Worm (Caenorhabditis elegans) whole organism, L1 larva: ENCODE data around the gene srw-73.

Experiments
- C16A3.4 ChIP-seq: fragments of 150-350 bp; optimal IDR thresholded peaks from 2 replicates; lab custom pipeline; 2014; ENCODE audit warnings: missing biosample characterization, missing genetic modification characterization
- F16B12.6 ChIP-seq: fragments of 150-350 bp; optimal IDR thresholded peaks from 2 replicates; lab custom pipeline; 2014; ENCODE audit warnings: missing biosample characterization, missing genetic modification characterization
- Y116A8C.19 ChIP-seq: sonication (generic microtip); optimal IDR thresholded peaks from 2 replicates; lab custom pipeline; 2016; ENCODE audit warnings: missing compliant biosample characterization, missing genetic modification characterization, borderline replicate concordance
- aha-1 ChIP-seq: fragments of 150-350 bp; optimal IDR thresholded peaks from 2 replicates; lab custom pipeline; 2014; ENCODE audit warnings: missing biosample characterization, missing genetic modification characterization
- aly-2 ChIP-seq: fragments of 150-350 bp; optimal IDR thresholded peaks from 2 replicates; lab custom pipeline; 2014; ENCODE audit warnings: missing biosample characterization, missing genetic modification characterization
- ama-1 ChIP-seq: fragments of 150-350 bp; optimal IDR thresholded peaks from 2 replicates; lab custom pipeline; 2014
- blmp-1 ChIP-seq: fragments of 150-350 bp; optimal IDR thresholded peaks from 2 replicates; lab custom pipeline; 2014; ENCODE audit warnings: missing biosample characterization, missing genetic modification characterization
- ceh-90 ChIP-seq: sonication (generic microtip); optimal IDR thresholded peaks from 2 replicates; lab custom pipeline; 2016; ENCODE audit warnings: missing genetic modification characterization, missing compliant biosample characterization
- efl-1 ChIP-seq, 4 experiments: fragments of 150-350 bp; optimal IDR thresholded peaks in 3 of 4; peaks in 1 of 4; 1 replicate in 1 of 4; 2 replicates in 3 of 4; lab custom pipeline; 2014; ENCODE audit warnings: missing biosample characterization in 2 of 4, missing genetic modification characterization in 2 of 4, missing genetic modification reagents in 2 of 4
- egl-27 ChIP-seq, 2 experiments: fragments of 150-350 bp in 1 of 2; sonication (generic microtip); optimal IDR thresholded peaks; 3 replicates each; lab custom pipeline; 2017 to 2018; ENCODE audit warnings: missing biosample characterization in 2 of 2, missing genetic modification characterization in 2 of 2, missing genetic modification reagents in 2 of 2
- elt-2 ChIP-seq: sonication (generic microtip); optimal IDR thresholded peaks from 2 replicates; lab custom pipeline; 2016; ENCODE audit warnings: missing genetic modification characterization, mild to moderate bottlenecking, inconsistent platforms, missing compliant biosample characterization, missing genetic modification reagents
- elt-3 ChIP-seq, 6 experiments: fragments of 150-350 bp in 1 of 6; sonication (generic microtip); optimal IDR thresholded peaks; 2 replicates each; lab custom pipeline; 2017 to 2018; ENCODE audit warnings: missing biosample characterization in 6 of 6, missing genetic modification characterization in 6 of 6, inconsistent platforms in 1 of 6
- fkh-4 ChIP-seq: sonication (generic microtip); optimal IDR thresholded peaks from 2 replicates; lab custom pipeline; 2016; ENCODE audit warnings: missing compliant biosample characterization, missing genetic modification characterization, borderline replicate concordance
- hlh-17 ChIP-seq: fragments of 200-800 bp; sonication (Bioruptor generic); optimal IDR thresholded peaks from 2 replicates; lab custom pipeline; 2018; ENCODE audit warnings: missing genetic modification characterization, mild to moderate bottlenecking, missing compliant biosample characterization, moderate library complexity, borderline replicate concordance
- irx-1 ChIP-seq: sonication (generic microtip); optimal IDR thresholded peaks from 2 replicates; lab custom pipeline; 2016; ENCODE audit warnings: missing genetic modification characterization, missing compliant biosample characterization
- jun-1 ChIP-seq: fragments of 150-350 bp; optimal IDR thresholded peaks from 2 replicates; lab custom pipeline; 2014; ENCODE audit warnings: missing biosample characterization, missing genetic modification reagents, missing genetic modification characterization
- lin-14 ChIP-seq: fragments of 200-800 bp; sonication (Bioruptor generic); optimal IDR thresholded peaks from 2 replicates; lab custom pipeline; 2018; ENCODE audit warnings: mild to moderate bottlenecking, missing genetic modification characterization, moderate library complexity, missing compliant biosample characterization
- lin-35 ChIP-seq, 2 experiments: fragments of 150-350 bp; optimal IDR thresholded peaks; 2 replicates each; lab custom pipeline; 2014; ENCODE audit warnings: missing biosample characterization in 2 of 2, missing genetic modification characterization in 2 of 2, missing genetic modification reagents in 2 of 2
- lir-3 ChIP-seq: sonication (generic microtip); optimal IDR thresholded peaks from 2 replicates; lab custom pipeline; 2016; ENCODE audit warnings: mild to moderate bottlenecking, missing genetic modification characterization, moderate library complexity, missing compliant biosample characterization; ENCODE audit not compliant: poor library complexity
- lsy-2 ChIP-seq, 2 experiments: fragments of 150-350 bp; optimal IDR thresholded peaks; 2 replicates each; lab custom pipeline; 2014; ENCODE audit warnings: missing biosample characterization in 2 of 2, missing genetic modification characterization in 2 of 2
- mab-9 ChIP-seq: fragments of 200-800 bp; sonication (Bioruptor generic); IDR thresholded peaks from 2 replicates; pipeline ENCODE4 v1.3.6; 2022; ENCODE audit warnings: missing genetic modification reagents, missing genetic modification characterization, missing compliant biosample characterization
- mef-2 ChIP-seq: fragments of 150-350 bp; optimal IDR thresholded peaks from 2 replicates; lab custom pipeline; 2014; ENCODE audit warnings: missing biosample characterization, missing genetic modification characterization
- nhr-11 ChIP-seq: fragments of 150-350 bp; optimal IDR thresholded peaks from 2 replicates; lab custom pipeline; 2014; ENCODE audit warnings: missing biosample characterization, missing genetic modification characterization
- nhr-19 ChIP-seq: fragments of 200-800 bp; sonication (Bioruptor generic); conservative IDR thresholded peaks from 2 replicates; pipeline ENCODE4 v1.3.6; 2022; ENCODE audit warnings: missing genetic modification characterization, missing compliant biosample characterization
- nhr-20 ChIP-seq: sonication (generic microtip); optimal IDR thresholded peaks from 2 replicates; lab custom pipeline; 2016; ENCODE audit warnings: mild to moderate bottlenecking, missing genetic modification characterization, missing compliant biosample characterization
- nhr-237 ChIP-seq: fragments of 150-350 bp; optimal IDR thresholded peaks from 2 replicates; lab custom pipeline; 2014; ENCODE audit warnings: missing biosample characterization, missing genetic modification characterization
- nhr-71 ChIP-seq: sonication (generic microtip); optimal IDR thresholded peaks from 2 replicates; lab custom pipeline; 2016; ENCODE audit warnings: mild to moderate bottlenecking, missing genetic modification characterization, moderate library complexity, missing compliant biosample characterization
- nhr-84 ChIP-seq: sonication (generic microtip); optimal IDR thresholded peaks from 2 replicates; lab custom pipeline; 2017; ENCODE audit warnings: missing biosample characterization, missing genetic modification characterization
- nhr-85 ChIP-seq: sonication (generic microtip); peaks from one replicate; lab custom pipeline; 2016; ENCODE audit warnings: missing genetic modification characterization, inconsistent platforms, missing compliant biosample characterization
- nhr-90 ChIP-seq: sonication (generic microtip); optimal IDR thresholded peaks from 2 replicates; lab custom pipeline; 2016; ENCODE audit warnings: mild to moderate bottlenecking, missing genetic modification characterization, missing compliant biosample characterization; ENCODE audit not compliant: poor library complexity
- rnt-1 ChIP-seq: sonication (generic microtip); optimal IDR thresholded peaks from 2 replicates; lab custom pipeline; 2016; ENCODE audit warnings: mild to moderate bottlenecking, missing genetic modification characterization, moderate library complexity, missing compliant biosample characterization
- skn-1 ChIP-seq: fragments of 150-350 bp; optimal IDR thresholded peaks from 2 replicates; lab custom pipeline; 2014; ENCODE audit warnings: missing biosample characterization, missing genetic modification characterization
- snu-23 ChIP-seq: sonication (generic microtip); optimal IDR thresholded peaks from 2 replicates; lab custom pipeline; 2016; ENCODE audit warnings: missing genetic modification characterization, missing compliant biosample characterization
- sox-4 ChIP-seq: sonication (generic microtip); optimal IDR thresholded peaks from 2 replicates; lab custom pipeline; 2016; ENCODE audit warnings: missing genetic modification characterization, missing compliant biosample characterization
- sup-37 ChIP-seq: fragments of 200-800 bp; sonication (Bioruptor generic); optimal IDR thresholded peaks from 2 replicates; lab custom pipeline; 2018; ENCODE audit warnings: mild to moderate bottlenecking, missing genetic modification characterization, missing compliant biosample characterization
- unc-130 ChIP-seq: fragments of 150-350 bp; optimal IDR thresholded peaks from 2 replicates; lab custom pipeline; 2017; ENCODE audit warnings: missing biosample characterization, missing genetic modification characterization, inconsistent platforms
- unc-98 ChIP-seq: fragments of 200-800 bp; sonication (Bioruptor generic); IDR thresholded peaks from 2 replicates; pipeline ENCODE4 v1.3.6; 2022; ENCODE audit warnings: missing genetic modification characterization, missing compliant biosample characterization
- zip-4 ChIP-seq: fragments of 200-800 bp; sonication (Bioruptor generic); optimal IDR thresholded peaks from 2 replicates; lab custom pipeline; 2018; ENCODE audit warnings: mild to moderate bottlenecking, missing genetic modification characterization, moderate library complexity, missing compliant biosample characterization

srw-73 gene

ce11 chrV:16596102-16596501, 7.8 kb upstream of the srw-73 start:
- TF ChIP-seq egl-27 (tag; optimal IDR thresholded peaks at IDR 0.05; lab: Kevin White, UChicago) (no peak), C16A3.4 (no peak), nhr-11 (no peak), nhr-85 (tag; lab: Kevin White, UChicago) (no peak), skn-1 (tag; lab: Kevin White, UChicago) (no peak), unc-130 (tag; lab: Kevin White, UChicago) (no peak), elt-3 (tag; optimal IDR thresholded peaks at IDR 0.05; lab: Kevin White, UChicago) (peak in 1 of 6 experiments; percentile 19)

DNA sequence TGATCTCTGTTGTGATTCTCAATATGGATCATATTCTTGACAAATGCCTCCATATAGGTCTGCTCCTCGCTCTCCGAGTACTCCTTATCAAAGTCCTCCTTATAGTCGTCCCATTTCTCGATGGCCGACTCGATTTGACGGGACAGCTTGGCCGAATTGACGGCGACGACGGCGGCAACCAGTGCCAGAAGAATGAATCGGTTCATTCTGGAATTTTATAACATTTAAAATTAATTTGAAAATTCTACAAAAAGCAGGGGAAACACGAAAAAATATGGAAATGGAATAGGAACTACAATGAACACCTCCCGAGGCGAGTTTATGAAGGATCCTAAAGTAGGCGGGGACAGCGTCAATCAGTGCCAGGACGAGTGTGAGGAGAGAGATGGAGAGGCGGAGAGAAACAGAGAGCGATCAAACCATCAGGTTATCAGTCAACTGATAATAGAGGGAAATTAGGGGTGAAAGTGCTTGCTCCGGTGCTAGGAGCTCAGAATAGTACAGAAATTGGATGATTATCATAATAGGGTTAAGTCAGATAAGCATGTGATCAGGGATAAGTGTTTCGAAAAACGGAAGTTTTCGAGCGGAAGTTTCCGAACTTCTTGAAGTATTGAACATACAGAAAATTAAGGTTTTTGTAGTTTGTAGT, 6.9 kb upstream of the srw-73 start, which contains the start of gene cpl-1:
Gene cpl-1, minus strand, starts transcription at position 207 of the 652 bp plus-strand sequence.
- TF ChIP-seq ama-1 (lab: Kevin White, UChicago) = peak; percentile 88
- TF ChIP-seq nhr-71 (tag; lab: Kevin White, UChicago) = peak; percentile 45
- TF ChIP-seq snu-23 (GFP tag; lab: Kevin White, UChicago) = peak; percentile 6
- TF ChIP-seq unc-98 (GFP tag; lab: Robert Waterston, UW) = no peak
- peak; percentile 4 for TF ChIP-seq blmp-1
- TF ChIP-seq elt-2 = peak; percentile 88
- no peak for TF ChIP-seq fkh-4
- peak; percentile 16; the same call in 1 of the 2 replicates for TF ChIP-seq nhr-19 (GFP tag; lab: Robert Waterston, UW)
- peak; percentile 36 for TF ChIP-seq nhr-90 (tag; lab: Kevin White, UChicago)
- TF ChIP-seq mef-2 (tag; lab: Kevin White, UChicago) = no peak
- peak; percentile 24 for TF ChIP-seq lin-14 (GFP tag; lab: Kevin White, UChicago)
- TF ChIP-seq rnt-1 = peak; percentile 37
- no peak for TF ChIP-seq Y116A8C.19 (tag; lab: Kevin White, UChicago)
- TF ChIP-seq jun-1 = peak; percentile 18
- peak in 1 of 2 experiments; percentile 27 for TF ChIP-seq lin-35 (GFP tag; optimal IDR thresholded peaks at IDR 0.05; lab: Kevin White, UChicago)
- TF ChIP-seq nhr-20 (tag; lab: Kevin White, UChicago) = peak; percentile 23
- no peak for TF ChIP-seq efl-1 (optimal IDR thresholded peaks at IDR 0.05; lab: Kevin White, UChicago)
- TF ChIP-seq efl-1 (GFP tag; optimal IDR thresholded peaks at IDR 0.05 in 1 of 2; lab: Kevin White, UChicago) = peak in 1 of 2 experiments; percentile 87

DNA sequence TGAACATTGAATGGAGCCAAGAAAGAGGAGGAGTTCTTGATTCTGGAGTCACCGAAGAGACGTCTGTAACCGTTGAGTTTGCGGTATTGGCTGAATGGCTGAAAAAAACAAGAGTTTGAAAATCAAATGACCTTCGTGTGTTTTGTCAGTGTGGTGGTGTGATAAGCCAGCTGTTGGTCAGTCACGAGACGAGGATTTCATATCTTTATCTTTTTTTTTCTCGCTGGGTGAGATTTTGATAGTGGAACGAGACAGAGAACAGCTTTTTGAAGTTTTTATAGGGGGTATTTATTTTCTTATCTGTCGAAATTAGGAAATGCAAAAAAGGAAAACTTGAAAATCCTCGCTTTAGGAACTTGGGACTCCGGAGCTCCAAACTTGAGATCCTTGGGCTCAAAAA, 6.2 kb upstream of the srw-73 start:
- TF ChIP-seq aly-2 (tag; lab: Kevin White, UChicago) (no peak), irx-1 (tag; lab: Kevin White, UChicago) (no peak), lsy-2 (tag; optimal IDR thresholded peaks at IDR 0.05; lab: Kevin White, UChicago) (peak; percentile 16), lir-3 (tag; lab: Kevin White, UChicago) (peak; percentile 12), rnt-1 (peak; percentile 68), blmp-1 (peak; percentile 24), ceh-90 (tag; lab: Kevin White, UChicago) (no peak), nhr-84 (tag; lab: Kevin White, UChicago) (no peak), aha-1 (tag; lab: Kevin White, UChicago) (no peak), sox-4 (tag; lab: Kevin White, UChicago) (no peak), unc-98 (GFP tag; lab: Robert Waterston, UW) (no peak), elt-3 (tag; optimal IDR thresholded peaks at IDR 0.05; lab: Kevin White, UChicago) (peak in 1 of 6 experiments; percentile 47), lin-14 (GFP tag; lab: Kevin White, UChicago) (peak; percentile 41), sup-37 (GFP tag; lab: Kevin White, UChicago) (no peak), nhr-71 (tag; lab: Kevin White, UChicago) (peak; percentile 60), nhr-237 (no peak), mef-2 (tag; lab: Kevin White, UChicago) (no peak), nhr-19 (GFP tag; lab: Robert Waterston, UW) (peak; percentile 48), zip-4 (GFP tag; lab: Kevin White, UChicago) (no peak), snu-23 (GFP tag; lab: Kevin White, UChicago) (peak; percentile 30), F16B12.6 (tag; lab: Kevin White, UChicago) (no peak), hlh-17 (GFP tag; lab: Kevin White, UChicago) (no peak), mab-9 (GFP tag; lab: Robert Waterston, UW) (no peak)
